Fruit fly (Drosophila melanogaster): ENCODE results near the gene CG32638.

Gene CG32638

DNA sequence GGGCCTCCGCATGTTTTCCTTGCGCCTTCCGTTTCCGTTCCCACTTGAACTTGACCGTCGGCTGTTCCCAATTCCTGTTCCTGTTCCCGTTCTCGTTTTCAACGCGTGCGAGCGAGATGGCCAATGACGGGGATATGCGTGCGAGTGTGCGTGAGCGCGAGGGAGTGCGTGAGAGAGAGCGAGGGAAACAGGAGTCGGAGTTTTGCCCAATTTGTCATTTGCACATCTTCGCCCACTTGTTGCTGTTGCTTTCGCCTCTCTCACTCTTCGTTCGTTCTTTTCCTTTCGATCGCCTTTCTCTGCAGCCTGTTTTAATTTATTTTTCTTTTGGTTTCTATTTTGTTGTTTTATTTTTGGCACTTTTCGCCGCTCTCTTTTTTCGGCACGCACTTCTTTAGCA, 16.8 kb downstream of the CG32638 start (continued):
- TF ChIP-seq Kr (GFP tag; optimal IDR thresholded peaks at IDR 0.05): no peak
- TF ChIP-seq scrt (GFP tag; optimal IDR thresholded peaks at IDR 0.05): peak; percentile 61
- TF ChIP-seq CG32532 (GFP tag; IDR thresholded peaks at IDR 0.05): 0 out of 2 replicates have a peak, but pooled peaks have one; percentile 5
- no peak for TF ChIP-seq caup (GFP tag; optimal IDR thresholded peaks at IDR 0.05; ENCODE audit: severe bottlenecking)
- TF ChIP-seq E2f2 (GFP tag; IDR thresholded peaks at IDR 0.05): no peak
- TF ChIP-seq cad (GFP tag; optimal IDR thresholded peaks at IDR 0.05): no peak
- TF ChIP-seq H15 (GFP tag; IDR thresholded peaks at IDR 0.05): no peak

DNA sequence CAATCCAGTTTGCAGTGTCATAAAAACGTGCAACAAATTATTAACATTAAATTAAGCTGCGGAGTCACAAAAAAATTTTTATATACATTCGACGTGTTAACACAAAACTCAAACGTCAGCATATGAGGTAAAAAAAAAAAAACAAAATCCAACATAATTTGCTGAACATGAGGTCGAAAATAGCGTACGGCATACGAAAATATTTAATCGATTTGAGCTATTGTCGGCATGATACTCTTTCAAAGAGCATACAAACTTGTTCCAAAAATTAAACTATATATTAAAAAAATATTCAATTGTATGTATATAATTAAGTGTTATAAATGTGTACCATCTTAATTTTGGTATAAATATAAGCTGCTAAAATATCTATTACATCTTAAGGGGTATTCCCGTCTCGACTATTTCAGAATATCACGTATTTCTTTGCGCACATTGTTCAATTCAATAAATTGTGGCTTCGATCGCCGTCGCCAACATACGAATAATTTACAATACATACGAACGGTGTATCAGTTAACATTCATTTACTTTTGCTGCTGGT, 18.9 kb downstream of the CG32638 start:
- TF ChIP-seq C15 (GFP tag; IDR thresholded peaks at IDR 0.05): no peak
- TF ChIP-seq NFAT (GFP tag; IDR thresholded peaks at IDR 0.05): no peak
- TF ChIP-seq Dbx (GFP tag; IDR thresholded peaks at IDR 0.05): peak; percentile 56; the same call in 1 of the 3 replicates
- TF ChIP-seq CG11695 (GFP tag; IDR thresholded peaks at IDR 0.05): peak; percentile 61; the same call in 2 of the 3 replicates
- TF ChIP-seq gsb-n (tag; optimal IDR thresholded peaks at IDR 0.05): peak; percentile 19
- no peak for TF ChIP-seq CG4424 (GFP tag; optimal IDR thresholded peaks at IDR 0.05)
- peak; percentile 62; the same call in 1 of the 3 replicates for TF ChIP-seq so (GFP tag; IDR thresholded peaks at IDR 0.05)
- TF ChIP-seq Dek (tag; optimal IDR thresholded peaks at IDR 0.05): peak; percentile 43
- peak; percentile 25 for TF ChIP-seq CG9817 (tag; optimal IDR thresholded peaks at IDR 0.05)
- TF ChIP-seq CG31365 (tag; optimal IDR thresholded peaks at IDR 0.05): no peak
- TF ChIP-seq CG7839 (tag; optimal IDR thresholded peaks at IDR 0.05): peak; percentile 61
- TF ChIP-seq CG30403 (GFP tag; optimal IDR thresholded peaks at IDR 0.05): peak; percentile 35
- peak; percentile 19 for TF ChIP-seq CrebB (tag; optimal IDR thresholded peaks at IDR 0.05)
- peak; percentile 76 for TF ChIP-seq CG11504 (tag; optimal IDR thresholded peaks at IDR 0.05)
- no peak for TF ChIP-seq sim (GFP tag; IDR thresholded peaks at IDR 0.05)
- TF ChIP-seq CG13424 (tag; optimal IDR thresholded peaks at IDR 0.05): peak; percentile 59
- peak; percentile 25 for TF ChIP-seq Sox100B (GFP tag; optimal IDR thresholded peaks at IDR 0.05)
- TF ChIP-seq chn (GFP tag; optimal IDR thresholded peaks at IDR 0.05): no peak
- no peak for TF ChIP-seq crp (GFP tag; optimal IDR thresholded peaks at IDR 0.05)
- TF ChIP-seq unpg (GFP tag; optimal IDR thresholded peaks at IDR 0.05): peak; percentile 71
- no peak for TF ChIP-seq trem (tag; optimal IDR thresholded peaks at IDR 0.05)
- no peak for TF ChIP-seq CG30020 (tag; optimal IDR thresholded peaks at IDR 0.05)
- no peak for TF ChIP-seq hkb (optimal IDR thresholded peaks at IDR 0.05)
- TF ChIP-seq hkb (GFP tag; IDR thresholded peaks at IDR 0.05): peak; percentile 63; the same call in 1 of the 2 replicates
- TF ChIP-seq CG10321 (GFP tag; IDR thresholded peaks at IDR 0.05): peak; percentile 44; the same call in 1 of the 2 replicates
- TF ChIP-seq Hmx (GFP tag; optimal IDR thresholded peaks at IDR 0.05): no peak
- TF ChIP-seq grau (tag; optimal IDR thresholded peaks at IDR 0.05): peak; percentile 67
- TF ChIP-seq E2f2 (GFP tag; IDR thresholded peaks at IDR 0.05): peak; percentile 43; the same call in 1 of the 2 replicates
- peak; percentile 28 for TF ChIP-seq CG2120 (GFP tag; optimal IDR thresholded peaks at IDR 0.05)
- no peak for TF ChIP-seq CG10274 (GFP tag; optimal IDR thresholded peaks at IDR 0.05)
- no peak for TF ChIP-seq CG14965 (GFP tag; optimal IDR thresholded peaks at IDR 0.05; ENCODE audit: borderline replicate concordance)
- TF ChIP-seq HLH3B (GFP tag; IDR thresholded peaks at IDR 0.05): peak; percentile 34; the same call in 1 of the 2 replicates
- TF ChIP-seq gcm (GFP tag; optimal IDR thresholded peaks at IDR 0.05): no peak
- peak; percentile 46 for TF ChIP-seq cwo (GFP tag; optimal IDR thresholded peaks at IDR 0.05)
- TF ChIP-seq CG18011 (GFP tag; optimal IDR thresholded peaks at IDR 0.05): no peak
- peak; percentile 63 for TF ChIP-seq PHDP (tag; optimal IDR thresholded peaks at IDR 0.05)
- TF ChIP-seq seq (GFP tag; IDR thresholded peaks at IDR 0.05): no peak
- TF ChIP-seq dmrt99B (tag; optimal IDR thresholded peaks at IDR 0.05): peak; percentile 62
- TF ChIP-seq Taf1 (GFP tag; IDR thresholded peaks at IDR 0.05): no peak
- peak; percentile 18 for TF ChIP-seq CG10979 (tag; optimal IDR thresholded peaks at IDR 0.05)
- peak; percentile 84 for TF ChIP-seq D19A (tag; optimal IDR thresholded peaks at IDR 0.05)
- TF ChIP-seq dpn (GFP tag; optimal IDR thresholded peaks at IDR 0.05): peak in 1 of 2 experiments; percentile 16
